Worm (Caenorhabditis elegans) whole organism, young adult: ENCODE measurements around the gene tin-9.2.

Experiments used
- Y95B8A.8 ChIP-seq: fragments of 200-800 bp; sonication (Bioruptor generic); IDR thresholded peaks from 2 replicates; pipeline ENCODE4 v1.3.6; 2022; ENCODE audit warnings: missing genetic modification reagents, missing genetic modification characterization, missing compliant biosample characterization
- attf-5 ChIP-seq: fragments of 200-800 bp; sonication (Bioruptor generic); optimal IDR thresholded peaks from 2 replicates; lab custom pipeline; 2018; ENCODE audit warnings: mild to moderate bottlenecking, missing genetic modification characterization, missing compliant biosample characterization
- ceh-58 ChIP-seq: fragments of 200-800 bp; sonication (Bioruptor generic); IDR thresholded peaks from 2 replicates; pipeline ENCODE4 v1.3.6; 2022; ENCODE audit warnings: missing genetic modification characterization, missing compliant biosample characterization
- efl-1 ChIP-seq: fragments of 150-350 bp; optimal IDR thresholded peaks from 2 replicates; lab custom pipeline; 2014; ENCODE audit warnings: missing biosample characterization, missing genetic modification reagents, missing genetic modification characterization
- pha-4 ChIP-seq: fragments of 150-350 bp; sonication (generic microtip); optimal IDR thresholded peaks from 2 replicates; lab custom pipeline; 2014; ENCODE audit warnings: missing biosample characterization, missing genetic modification reagents, missing genetic modification characterization
- rec-8 ChIP-seq, 2 experiments: sonication (generic microtip); optimal IDR thresholded peaks; 2 replicates each; lab custom pipeline; 2016; ENCODE audit warnings: mild to moderate bottlenecking in 2 of 2, missing genetic modification characterization in 2 of 2, missing genetic modification reagents in 2 of 2, missing genotype in 2 of 2, missing biosample characterization in 1 of 2, missing compliant biosample characterization in 1 of 2, moderate library complexity in 1 of 2
- snpc-1.1 ChIP-seq: sonication (generic microtip); optimal IDR thresholded peaks from 2 replicates; lab custom pipeline; 2017; ENCODE audit warnings: missing genetic modification characterization, mild to moderate bottlenecking, missing compliant biosample characterization, antibody characterized with exemption, moderate library complexity, missing genotype, missing genetic modification reagents; ENCODE audit not compliant: insufficient read depth
- snpc-4 ChIP-seq, 5 experiments: fragments of 150-350 bp in 1 of 5; sonication (generic microtip) in 4 of 5; optimal IDR thresholded peaks; 2 replicates each; lab custom pipeline; 2014 to 2018; ENCODE audit warnings: missing genetic modification characterization in 5 of 5, missing biosample characterization in 3 of 5, antibody characterized with exemption in 2 of 5, mild to moderate bottlenecking in 2 of 5, missing compliant biosample characterization in 2 of 5, missing genotype in 2 of 5, moderate library complexity in 2 of 5, missing genetic modification reagents in 1 of 5
- tlf-1 ChIP-seq: fragments of 200-800 bp; sonication (Bioruptor generic); optimal IDR thresholded peaks from 2 replicates; lab custom pipeline; 2018; ENCODE audit warnings: mild to moderate bottlenecking, missing genetic modification characterization, missing compliant biosample characterization
- unc-62 ChIP-seq: fragments of 150-350 bp; optimal IDR thresholded peaks from 2 replicates; lab custom pipeline; 2014; ENCODE audit warnings: missing biosample characterization, missing genetic modification reagents, missing genetic modification characterization
- ztf-18 ChIP-seq: sonication (generic microtip); optimal IDR thresholded peaks from 2 replicates; lab custom pipeline; 2016; ENCODE audit warnings: missing genotype, mild to moderate bottlenecking, missing genetic modification characterization, missing compliant biosample characterization
- ztf-28 ChIP-seq: fragments of 200-800 bp; sonication (Bioruptor generic); IDR thresholded peaks from 2 replicates; pipeline ENCODE4 v1.3.6; 2022; ENCODE audit warnings: missing genetic modification reagents, missing genetic modification characterization, missing compliant biosample characterization

- TF ChIP-seq Y95B8A.8 (GFP tag; lab: Robert Waterston, UW) (no peak), unc-62 (GFP tag; lab: Kevin White, UChicago) (no peak), rec-8 (tag; optimal IDR thresholded peaks at IDR 0.05; lab: Kevin White, UChicago) (no peak), ztf-18 (tag; lab: Kevin White, UChicago) (no peak), efl-1 (GFP tag; lab: Kevin White, UChicago) (no peak), ceh-58 (GFP tag; lab: Robert Waterston, UW) (no peak), pha-4 (tag; lab: Kevin White, UChicago) (no peak), snpc-1.1 (tag; lab: Kevin White, UChicago) (no peak), snpc-4 (GFP tag; optimal IDR thresholded peaks at IDR 0.05; lab: Kevin White, UChicago) (no peak), snpc-4 (tag; optimal IDR thresholded peaks at IDR 0.05; lab: Kevin White, UChicago) (no peak), ztf-28 (GFP tag; lab: Robert Waterston, UW) (no peak), attf-5 (GFP tag; lab: Kevin White, UChicago) (no peak), tlf-1 (GFP tag; lab: Kevin White, UChicago) (no peak)
Measured at ce11 chrIV:13121396-13121795, 22.6 kb downstream of the tin-9.2 start.
